Worm (Caenorhabditis elegans) whole organism, mixed stage, embryonic: ENCODE measurements around the gene abu-15.

Experiments
- M03D4.4 ChIP-seq: sonication (generic microtip); optimal IDR thresholded peaks from 2 replicates; lab custom pipeline; 2017; ENCODE audit warnings: mild to moderate bottlenecking, missing genetic modification characterization, missing compliant biosample characterization
- bed-3 ChIP-seq: fragments of 200-800 bp; sonication (Bioruptor generic); optimal IDR thresholded peaks from 3 replicates; lab custom pipeline; 2018; ENCODE audit warnings: mild to moderate bottlenecking, missing genetic modification characterization, moderate library complexity, missing compliant biosample characterization
- blmp-1 ChIP-seq: fragments of 150-350 bp; optimal IDR thresholded peaks from 2 replicates; lab custom pipeline; 2014; ENCODE audit warnings: missing biosample characterization, missing genetic modification characterization
- ceh-39 ChIP-seq: fragments of 150-350 bp; optimal IDR thresholded peaks from 2 replicates; lab custom pipeline; 2014; ENCODE audit warnings: missing biosample characterization, missing genetic modification characterization
- ceh-43 ChIP-seq: fragments of 200-800 bp; sonication (Bioruptor generic); optimal IDR thresholded peaks from 2 replicates; lab custom pipeline; 2018; ENCODE audit warnings: mild to moderate bottlenecking, missing genetic modification characterization, moderate library complexity, missing compliant biosample characterization
- ceh-83 ChIP-seq: fragments of 200-800 bp; sonication (Bioruptor generic); optimal IDR thresholded peaks from 2 replicates; lab custom pipeline; 2018; ENCODE audit warnings: mild to moderate bottlenecking, missing genetic modification characterization, missing compliant biosample characterization
- ces-1 ChIP-seq: fragments of 150-350 bp; optimal IDR thresholded peaks from 2 replicates; lab custom pipeline; 2014; ENCODE audit warnings: missing biosample characterization, missing genetic modification reagents, missing genetic modification characterization
- cnd-1 ChIP-seq: fragments of 200-800 bp; sonication (Bioruptor generic); optimal IDR thresholded peaks from 2 replicates; lab custom pipeline; 2018; ENCODE audit warnings: mild to moderate bottlenecking, missing genetic modification characterization, missing compliant biosample characterization
- drap-1 ChIP-seq: fragments of 200-800 bp; sonication (Bioruptor generic); optimal IDR thresholded peaks from 3 replicates; lab custom pipeline; 2018; ENCODE audit warnings: mild to moderate bottlenecking, missing genetic modification characterization, missing compliant biosample characterization
- elt-1 ChIP-seq: sonication (generic microtip); optimal IDR thresholded peaks from 2 replicates; lab custom pipeline; 2017; ENCODE audit warnings: missing genetic modification characterization, mild to moderate bottlenecking, missing compliant biosample characterization, antibody characterized with exemption, moderate library complexity, borderline replicate concordance; ENCODE audit not compliant: insufficient read depth
- elt-3 ChIP-seq: fragments of 150-350 bp; optimal IDR thresholded peaks from 2 replicates; lab custom pipeline; 2014; ENCODE audit warnings: missing biosample characterization, missing genetic modification characterization
- flh-1 ChIP-seq: fragments of 200-800 bp; sonication (Bioruptor generic); optimal IDR thresholded peaks from 2 replicates; lab custom pipeline; 2018; ENCODE audit warnings: mild to moderate bottlenecking, missing genetic modification characterization, moderate library complexity, missing compliant biosample characterization
- ham-2 ChIP-seq: fragments of 200-800 bp; sonication (Bioruptor generic); optimal IDR thresholded peaks from 2 replicates; lab custom pipeline; 2018; ENCODE audit warnings: mild to moderate bottlenecking, missing genetic modification characterization, missing compliant biosample characterization
- hlh-1 ChIP-seq: fragments of 150-350 bp; optimal IDR thresholded peaks from 2 replicates; lab custom pipeline; 2014; ENCODE audit warnings: missing biosample characterization, missing genetic modification reagents, missing genetic modification characterization
- lin-13 ChIP-seq: fragments of 150-350 bp; optimal IDR thresholded peaks from 2 replicates; lab custom pipeline; 2014; ENCODE audit warnings: missing biosample characterization, missing genetic modification characterization
- lin-32 ChIP-seq: fragments of 200-800 bp; sonication (Bioruptor generic); optimal IDR thresholded peaks from 2 replicates; lab custom pipeline; 2018; ENCODE audit warnings: mild to moderate bottlenecking, missing genetic modification characterization, missing compliant biosample characterization
- mab-5 ChIP-seq: fragments of 150-350 bp; optimal IDR thresholded peaks from 2 replicates; lab custom pipeline; 2014; ENCODE audit warnings: missing biosample characterization, missing genetic modification characterization
- mep-1 ChIP-seq: fragments of 150-350 bp; optimal IDR thresholded peaks from 2 replicates; lab custom pipeline; 2017; ENCODE audit warnings: missing biosample characterization, missing genetic modification reagents, missing genetic modification characterization, inconsistent platforms
- mls-2 ChIP-seq: sonication (generic microtip); optimal IDR thresholded peaks from 2 replicates; lab custom pipeline; 2016; ENCODE audit warnings: mild to moderate bottlenecking, missing genetic modification characterization, moderate library complexity, missing compliant biosample characterization
- nhr-12 ChIP-seq: fragments of 150-350 bp; optimal IDR thresholded peaks from 2 replicates; lab custom pipeline; 2014; ENCODE audit warnings: missing biosample characterization, missing genetic modification characterization
- nhr-2 ChIP-seq: fragments of 150-350 bp; optimal IDR thresholded peaks from 2 replicates; lab custom pipeline; 2014; ENCODE audit warnings: missing biosample characterization, missing genetic modification characterization
- nhr-28 ChIP-seq: fragments of 150-350 bp; optimal IDR thresholded peaks from 2 replicates; lab custom pipeline; 2014; ENCODE audit warnings: missing biosample characterization, missing genetic modification characterization
- nhr-76 ChIP-seq: sonication (generic microtip); optimal IDR thresholded peaks from 2 replicates; lab custom pipeline; 2017; ENCODE audit warnings: missing biosample characterization, missing genetic modification characterization
- pha-4 ChIP-seq: fragments of 150-350 bp; optimal IDR thresholded peaks from 2 replicates; lab custom pipeline; 2018; ENCODE audit warnings: missing biosample characterization, missing genetic modification reagents, missing genetic modification characterization
- sem-2 ChIP-seq: fragments of 200-800 bp; sonication (Bioruptor generic); optimal IDR thresholded peaks from 2 replicates; lab custom pipeline; 2018; ENCODE audit warnings: mild to moderate bottlenecking, missing genetic modification characterization, missing compliant biosample characterization
- sptf-1 ChIP-seq: sonication (generic microtip); optimal IDR thresholded peaks from 2 replicates; lab custom pipeline; 2017; ENCODE audit warnings: mild to moderate bottlenecking, missing genetic modification characterization, moderate library complexity, missing compliant biosample characterization
- tbx-8 ChIP-seq: fragments of 200-800 bp; sonication (Bioruptor generic); optimal IDR thresholded peaks from 2 replicates; lab custom pipeline; 2018; ENCODE audit warnings: mild to moderate bottlenecking, missing genetic modification characterization, moderate library complexity, missing compliant biosample characterization
- unc-120 ChIP-seq: sonication (generic microtip); optimal IDR thresholded peaks from 2 replicates; lab custom pipeline; 2017; ENCODE audit warnings: missing genetic modification characterization, missing compliant biosample characterization; ENCODE audit not compliant: poor library complexity, severe bottlenecking
- unc-39 ChIP-seq: fragments of 150-350 bp; optimal IDR thresholded peaks from 2 replicates; lab custom pipeline; 2014; ENCODE audit warnings: missing biosample characterization, missing genetic modification characterization
- unc-62 ChIP-seq: fragments of 150-350 bp; optimal IDR thresholded peaks from 2 replicates; lab custom pipeline; 2014; ENCODE audit warnings: missing biosample characterization, missing genetic modification reagents, missing genetic modification characterization
- zip-8 ChIP-seq: fragments of 150-350 bp; optimal IDR thresholded peaks from 2 replicates; lab custom pipeline; 2014; ENCODE audit warnings: missing biosample characterization, missing genetic modification characterization
- ztf-11 ChIP-seq: fragments of 150-350 bp; optimal IDR thresholded peaks from 2 replicates; lab custom pipeline; 2014; ENCODE audit warnings: missing biosample characterization, missing genetic modification characterization

Gene abu-15

ce11 chrV:5157660-5158059, 742 bp upstream of the abu-15 start, which contains the start of gene srx-39:
Gene srx-39, minus strand, starts transcription at chrV:5157760.
- TF ChIP-seq unc-120 (no peak), blmp-1 (tag; lab: Kevin White, UChicago) (no peak)

DNA sequence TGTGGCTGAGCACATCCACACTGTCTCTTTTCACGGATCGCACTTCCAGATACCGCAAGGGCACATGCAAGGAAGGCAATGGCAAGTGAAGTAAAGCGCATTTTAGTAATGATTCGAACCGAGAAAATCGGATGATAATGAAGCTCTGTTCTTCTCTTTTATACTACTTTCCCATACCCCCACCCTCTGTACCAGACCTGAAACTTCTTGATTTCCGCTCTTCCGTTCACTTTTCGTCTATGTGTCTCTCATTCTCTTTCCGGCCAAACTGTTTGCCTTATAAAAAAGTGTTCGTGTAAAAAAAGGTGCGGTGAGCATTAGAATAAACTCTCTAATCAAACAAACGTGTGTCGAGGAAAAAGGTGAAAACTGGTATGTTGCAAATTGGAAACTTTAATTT, 3.4 kb downstream of the abu-15 start, which contains the start of gene abu-6:
abu-6 (minus strand) TSS at position 101 of the 400 bp plus-strand sequence.
- TF ChIP-seq lin-13 (no peak), M03D4.4 (tag; lab: Kevin White, UChicago) (no peak), mls-2 (tag; lab: Kevin White, UChicago) (no peak)

DNA sequence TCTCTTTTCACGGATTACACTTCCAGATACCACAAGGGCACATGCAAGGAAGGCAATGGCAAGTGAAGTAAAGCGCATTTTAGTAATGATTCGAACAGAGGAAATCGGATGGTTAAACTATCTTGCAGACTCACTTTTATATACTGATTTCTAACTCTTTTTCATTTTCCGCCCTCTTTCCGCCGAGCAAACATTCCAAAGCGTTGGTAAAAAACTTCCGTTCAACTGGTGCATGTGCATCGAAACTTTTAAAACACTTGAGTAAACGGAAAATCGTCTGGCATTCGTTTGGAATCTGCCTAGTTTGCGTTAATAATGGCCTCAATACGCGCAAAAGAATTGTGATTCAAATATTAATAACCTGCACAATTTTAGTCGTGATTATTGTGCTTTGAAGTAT, 6.3 kb downstream of the abu-15 start, which contains the start of gene abu-7:
abu-7 (minus strand) TSS at position 101 of the 400 bp plus-strand sequence.
- TF ChIP-seq nhr-2 (tag; lab: Kevin White, UChicago) (no peak), elt-3 (tag; lab: Kevin White, UChicago) (no peak), hlh-1 (tag; lab: Kevin White, UChicago) (no peak), ztf-11 (tag; lab: Kevin White, UChicago) (no peak), sem-2 (no peak), ham-2 (GFP tag; lab: Kevin White, UChicago) (no peak), sptf-1 (tag; lab: Kevin White, UChicago) (no peak), nhr-12 (tag; lab: Kevin White, UChicago) (no peak), M03D4.4 (tag; lab: Kevin White, UChicago) (no peak), mab-5 (tag; lab: Kevin White, UChicago) (no peak), drap-1 (no peak), mep-1 (tag; lab: Kevin White, UChicago) (no peak), flh-1 (no peak), unc-120 (no peak), bed-3 (GFP tag; lab: Kevin White, UChicago) (no peak), ceh-83 (GFP tag; lab: Kevin White, UChicago) (no peak)
- TF ChIP-seq, all 35 proteins: peak for 0

DNA sequence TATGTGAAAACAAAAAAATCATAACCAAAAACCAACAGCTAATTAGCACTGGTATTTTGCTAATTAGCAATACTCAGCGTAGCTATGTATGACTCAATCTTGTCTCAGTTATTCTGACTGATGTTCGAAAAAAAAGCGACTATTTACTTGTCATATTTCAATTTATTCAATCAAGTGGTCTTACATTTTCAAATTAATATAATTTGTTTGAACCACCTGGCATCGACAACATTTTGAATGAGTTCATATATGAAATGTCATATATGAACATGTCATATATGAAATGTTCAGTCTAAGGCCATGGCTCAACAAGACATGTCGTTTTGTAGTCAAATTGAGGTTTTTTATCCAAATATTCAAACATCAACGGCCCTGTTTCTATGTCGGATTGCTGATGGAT, 7.0 kb downstream of the abu-15 start, which contains the start of gene srw-140:
srw-140 (plus strand) TSS at position 301 of the 400 bp plus-strand sequence.
- TF ChIP-seq bed-3 (GFP tag; lab: Kevin White, UChicago) (no peak), unc-120 (no peak), nhr-28 (tag; lab: Kevin White, UChicago) (no peak), ces-1 (GFP tag; lab: Kevin White, UChicago) (no peak)

ce11 chrV:5169586-5169985, 11.2 kb downstream of the abu-15 start, which contains the start of gene srt-64:
Gene srt-64, minus strand, starts transcription at chrV:5169686.
- TF ChIP-seq sem-2 (no peak), unc-39 (no peak), ztf-11 (tag; lab: Kevin White, UChicago) (no peak), M03D4.4 (tag; lab: Kevin White, UChicago) (no peak), ham-2 (GFP tag; lab: Kevin White, UChicago) (no peak), ceh-43 (GFP tag; lab: Kevin White, UChicago) (no peak)

DNA sequence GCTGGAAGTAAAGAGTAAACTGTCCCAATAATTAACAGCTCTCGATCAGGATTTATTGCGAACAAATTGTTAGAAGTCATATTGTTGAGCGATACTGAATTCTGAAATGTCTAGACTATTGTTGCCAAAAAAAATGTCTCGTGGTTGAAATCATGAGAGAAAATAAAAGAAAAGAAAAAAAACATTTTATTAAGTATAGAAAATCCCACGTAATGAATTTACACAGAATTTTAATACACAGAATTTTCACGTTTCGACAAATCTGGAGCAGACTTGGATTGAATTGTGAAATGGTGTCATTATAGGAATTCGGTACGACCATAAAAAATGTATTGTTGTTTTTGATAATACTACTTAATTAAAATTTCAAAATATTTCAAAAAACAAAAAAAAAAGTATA, 14.4 kb downstream of the abu-15 start, which contains the start of gene srt-65:
srt-65 (minus strand) TSS at position 101 of the 400 bp plus-strand sequence.
- no peak for TF ChIP-seq elt-3 (tag; lab: Kevin White, UChicago)
- no peak for TF ChIP-seq lin-32 (GFP tag; lab: Kevin White, UChicago)
- no peak for TF ChIP-seq M03D4.4 (tag; lab: Kevin White, UChicago)
- no peak for TF ChIP-seq unc-39
- TF ChIP-seq cnd-1 (tag; lab: Kevin White, UChicago): no peak
- no peak for TF ChIP-seq nhr-28 (tag; lab: Kevin White, UChicago)
- no peak for TF ChIP-seq nhr-76 (tag; lab: Kevin White, UChicago)
- TF ChIP-seq lin-13: no peak
- no peak for TF ChIP-seq nhr-2 (tag; lab: Kevin White, UChicago)
- TF ChIP-seq flh-1: no peak
- TF ChIP-seq ces-1 (GFP tag; lab: Kevin White, UChicago): no peak
- TF ChIP-seq tbx-8 (GFP tag; lab: Kevin White, UChicago): no peak

DNA sequence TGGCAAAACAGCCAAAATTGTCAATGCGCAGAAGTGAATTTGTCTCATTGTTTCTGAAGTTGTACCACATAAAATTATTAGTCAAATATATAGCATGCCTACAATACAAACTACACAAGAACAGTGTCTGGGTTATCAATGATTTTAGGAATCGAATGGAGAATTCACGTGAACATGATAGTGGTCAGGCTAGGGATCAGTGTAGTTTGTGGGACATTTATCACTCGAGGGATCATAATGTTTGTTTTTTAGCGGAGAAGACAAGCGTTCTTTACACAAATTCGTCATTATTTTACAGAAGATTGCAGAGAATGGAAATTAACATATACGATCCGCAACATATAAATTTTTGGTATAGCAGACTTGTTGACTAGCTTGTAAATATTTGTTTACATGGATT, 18.8 kb downstream of the abu-15 start, which contains the start of gene ugt-51:
ugt-51 (minus strand) TSS at position 101 of the 400 bp plus-strand sequence.
- TF ChIP-seq nhr-76 (tag; lab: Kevin White, UChicago) (no peak), zip-8 (no peak), elt-1 (tag; lab: Kevin White, UChicago) (no peak), unc-39 (no peak), ham-2 (GFP tag; lab: Kevin White, UChicago) (no peak), sptf-1 (tag; lab: Kevin White, UChicago) (no peak), ceh-39 (no peak), tbx-8 (GFP tag; lab: Kevin White, UChicago) (no peak), drap-1 (no peak), hlh-1 (tag; lab: Kevin White, UChicago) (no peak), unc-62 (GFP tag; lab: Kevin White, UChicago) (no peak), mep-1 (tag; lab: Kevin White, UChicago) (no peak), lin-32 (GFP tag; lab: Kevin White, UChicago) (no peak), blmp-1 (tag; lab: Kevin White, UChicago) (no peak), cnd-1 (tag; lab: Kevin White, UChicago) (no peak), nhr-12 (tag; lab: Kevin White, UChicago) (no peak), nhr-28 (tag; lab: Kevin White, UChicago) (no peak), elt-3 (tag; lab: Kevin White, UChicago) (no peak), pha-4 (tag; lab: Kevin White, UChicago) (no peak)
- TF ChIP-seq, all 35 proteins: peak for 0
